Worm (Caenorhabditis elegans): Measurements from ENCODE around the gene hsp-60.

- TF ChIP-seq tbx-37 (GFP tag; conservative IDR thresholded peaks at IDR 0.05): no peak
- TF ChIP-seq flt-1 (GFP tag; IDR thresholded peaks at IDR 0.05): no peak
- no peak for TF ChIP-seq ama-1 (optimal IDR thresholded peaks at IDR 0.05)
- no peak for TF ChIP-seq pes-1 (GFP tag; IDR thresholded peaks at IDR 0.05)
- TF ChIP-seq aly-1 (tag; optimal IDR thresholded peaks at IDR 0.05): no peak
- no peak for TF ChIP-seq hmg-4 (GFP tag; optimal IDR thresholded peaks at IDR 0.05)
- TF ChIP-seq ceh-13 (GFP tag; optimal IDR thresholded peaks at IDR 0.05): no peak
- TF ChIP-seq hmbx-1 (tag; optimal IDR thresholded peaks at IDR 0.05): no peak
- no peak for TF ChIP-seq tra-4 (tag; optimal IDR thresholded peaks at IDR 0.05)
- no peak for TF ChIP-seq hnd-1 (tag; optimal IDR thresholded peaks at IDR 0.05)
- TF ChIP-seq B0310.2 (tag; optimal IDR thresholded peaks at IDR 0.05): no peak
- TF ChIP-seq scrt-1 (GFP tag; IDR thresholded peaks at IDR 0.05): no peak
- TF ChIP-seq ceh-36 (tag; optimal IDR thresholded peaks at IDR 0.05): no peak
Observed at ce11 chrIII:1622329-1622728, 2.8 kb downstream of the hsp-60 start.

Data from whole organism, early embryonic.